Worm (Caenorhabditis elegans) whole organism, midembryonic: ENCODE data around the gene mrpl-39.

Source experiments
- klf-2 ChIP-seq: fragments of 200-800 bp; sonication (Bioruptor generic); conservative IDR thresholded peaks from 2 replicates; pipeline ENCODE4 v1.3.6; 2022; ENCODE audit warnings: missing genetic modification reagents, missing genetic modification characterization, missing compliant biosample characterization
- ztf-23 ChIP-seq: fragments of 200-800 bp; sonication (Bioruptor generic); IDR thresholded peaks from 2 replicates; pipeline ENCODE4 v1.3.6; 2022; ENCODE audit warnings: missing genetic modification reagents, missing genetic modification characterization, missing compliant biosample characterization

- TF ChIP-seq klf-2 (GFP tag; lab: Robert Waterston, UW), result no peak
- TF ChIP-seq ztf-23 (GFP tag; lab: Robert Waterston, UW), result no peak
Observed at ce11 chrV:1820016-1820415, 1.4 kb upstream of the mrpl-39 start.
